Worm (Caenorhabditis elegans) whole organism, midembryonic: ENCODE measurements around the gene C10E2.1.

Experiments used
- T22C8.4 ChIP-seq: fragments of 200-800 bp; sonication (Bioruptor generic); IDR thresholded peaks from 2 replicates; pipeline ENCODE4 v1.3.6; 2022; ENCODE audit warnings: missing genetic modification characterization, missing compliant biosample characterization
- cog-1 ChIP-seq: sonication (generic microtip); optimal IDR thresholded peaks from 2 replicates; lab custom pipeline; 2016; ENCODE audit warnings: missing genetic modification characterization, missing compliant biosample characterization
- klf-2 ChIP-seq: fragments of 200-800 bp; sonication (Bioruptor generic); conservative IDR thresholded peaks from 2 replicates; pipeline ENCODE4 v1.3.6; 2022; ENCODE audit warnings: missing genetic modification reagents, missing genetic modification characterization, missing compliant biosample characterization
- med-1 ChIP-seq: sonication (generic microtip); optimal IDR thresholded peaks from 2 replicates; lab custom pipeline; 2017; ENCODE audit warnings: missing genetic modification characterization, mild to moderate bottlenecking, missing compliant biosample characterization, antibody characterized with exemption, missing genetic modification reagents; ENCODE audit not compliant: insufficient read depth
- ref-1 ChIP-seq: fragments of 200-800 bp; sonication (Bioruptor generic); conservative IDR thresholded peaks from 2 replicates; pipeline ENCODE4 v1.3.6; 2022; ENCODE audit warnings: missing genetic modification reagents, missing genetic modification characterization, missing compliant biosample characterization
- tab-1 ChIP-seq: fragments of 200-800 bp; sonication (Bioruptor generic); IDR thresholded peaks from 2 replicates; pipeline ENCODE4 v1.3.6; 2022; ENCODE audit warnings: missing genetic modification characterization, missing compliant biosample characterization
- ztf-23 ChIP-seq: fragments of 200-800 bp; sonication (Bioruptor generic); IDR thresholded peaks from 2 replicates; pipeline ENCODE4 v1.3.6; 2022; ENCODE audit warnings: missing genetic modification reagents, missing genetic modification characterization, missing compliant biosample characterization
- ztf-29 ChIP-seq: fragments of 200-800 bp; sonication (Bioruptor generic); IDR thresholded peaks from 2 replicates; pipeline ENCODE4 v1.3.6; 2022; ENCODE audit warnings: missing genetic modification reagents, missing genetic modification characterization, missing compliant biosample characterization

- TF ChIP-seq klf-2 (GFP tag; lab: Robert Waterston, UW) (no peak), ztf-29 (GFP tag; lab: Robert Waterston, UW) (no peak), tab-1 (GFP tag; lab: Robert Waterston, UW) (no peak), cog-1 (tag; lab: Kevin White, UChicago) (no peak), med-1 (no peak), T22C8.4 (GFP tag; lab: Robert Waterston, UW) (no peak), ref-1 (GFP tag; lab: Robert Waterston, UW) (no peak), ztf-23 (GFP tag; lab: Robert Waterston, UW) (no peak)
Observed at ce11 chrX:16731167-16731566, 31.5 kb upstream of the C10E2.1 start.
